Worm (Caenorhabditis elegans): ENCODE measurements around the gene R11G1.7.

DNA sequence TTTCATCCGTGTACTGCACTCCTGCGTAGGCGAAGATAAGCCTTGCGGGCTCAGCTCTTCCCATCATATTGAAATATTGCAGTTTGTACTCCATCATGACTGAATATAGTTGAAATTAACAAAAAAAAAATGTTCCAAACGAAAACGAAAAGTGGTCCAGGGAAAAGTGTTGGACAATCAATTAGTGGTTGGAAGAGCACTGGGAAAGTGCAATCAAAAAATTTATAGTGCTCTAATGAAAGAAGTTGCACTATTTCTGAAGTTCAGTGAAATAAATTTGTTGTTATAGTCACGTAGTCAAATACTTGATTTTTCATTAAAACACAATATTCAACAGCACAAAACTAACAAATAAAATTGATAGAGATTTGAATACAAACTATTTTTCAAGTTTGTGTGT lies 22.4 kb upstream of the R11G1.7 start, which contains the start of gene gst-11:
- TF ChIP-seq nhr-237 (tag; optimal IDR thresholded peaks at IDR 0.05) (no peak), unc-55 (GFP tag; optimal IDR thresholded peaks at IDR 0.05) (no peak), aly-2 (tag; optimal IDR thresholded peaks at IDR 0.05) (no peak), nhr-11 (tag; optimal IDR thresholded peaks at IDR 0.05) (no peak), skn-1 (tag; optimal IDR thresholded peaks at IDR 0.05) (no peak), elt-1 (tag; optimal IDR thresholded peaks at IDR 0.05) (no peak), mdl-1 (tag; optimal IDR thresholded peaks at IDR 0.05) (no peak), unc-62 (GFP tag; optimal IDR thresholded peaks at IDR 0.05) (no peak), F13H6.1 (tag; optimal IDR thresholded peaks at IDR 0.05) (no peak), egl-27 (tag; optimal IDR thresholded peaks at IDR 0.05) (no peak), ama-1 (optimal IDR thresholded peaks at IDR 0.05) (no peak), ztf-4 (tag; optimal IDR thresholded peaks at IDR 0.05) (no peak), zag-1 (tag; optimal IDR thresholded peaks at IDR 0.05) (no peak), blmp-1 (tag; optimal IDR thresholded peaks at IDR 0.05; ENCODE audit: insufficient read depth) (no peak)
